Worm (Caenorhabditis elegans) whole organism, L1 larva: ENCODE results near the gene F45E1.1.

Experiments
- C16A3.4 ChIP-seq: fragments of 150-350 bp; optimal IDR thresholded peaks from 2 replicates; lab custom pipeline; 2014; ENCODE audit warnings: missing biosample characterization, missing genetic modification characterization
- F16B12.6 ChIP-seq: fragments of 150-350 bp; optimal IDR thresholded peaks from 2 replicates; lab custom pipeline; 2014; ENCODE audit warnings: missing biosample characterization, missing genetic modification characterization
- Y116A8C.19 ChIP-seq: sonication (generic microtip); optimal IDR thresholded peaks from 2 replicates; lab custom pipeline; 2016; ENCODE audit warnings: missing compliant biosample characterization, missing genetic modification characterization, borderline replicate concordance
- blmp-1 ChIP-seq: fragments of 150-350 bp; optimal IDR thresholded peaks from 2 replicates; lab custom pipeline; 2014; ENCODE audit warnings: missing biosample characterization, missing genetic modification characterization
- ceh-88 ChIP-seq: fragments of 200-800 bp; sonication (Bioruptor generic); IDR thresholded peaks from 2 replicates; pipeline ENCODE4 v1.3.6; 2022; ENCODE audit warnings: missing genetic modification characterization, missing compliant biosample characterization
- ces-1 ChIP-seq: fragments of 150-350 bp; optimal IDR thresholded peaks from 2 replicates; lab custom pipeline; 2014; ENCODE audit warnings: missing biosample characterization, missing genetic modification reagents, missing genetic modification characterization
- dpl-1 ChIP-seq, 3 experiments: fragments of 150-350 bp in 2 of 3; sonication (generic microtip) in 1 of 3; optimal IDR thresholded peaks; 2 replicates each; lab custom pipeline; 2014 to 2017; ENCODE audit warnings: missing biosample characterization in 3 of 3, missing genetic modification characterization in 3 of 3, missing genetic modification reagents in 3 of 3
- efl-1 ChIP-seq, 4 experiments: fragments of 150-350 bp; optimal IDR thresholded peaks in 3 of 4; peaks in 1 of 4; 1 replicate in 1 of 4; 2 replicates in 3 of 4; lab custom pipeline; 2014; ENCODE audit warnings: missing biosample characterization in 2 of 4, missing genetic modification characterization in 2 of 4, missing genetic modification reagents in 2 of 4
- efl-3 ChIP-seq: fragments of 200-800 bp; sonication (Bioruptor generic); optimal IDR thresholded peaks from 2 replicates; lab custom pipeline; 2018; ENCODE audit warnings: mild to moderate bottlenecking, missing genetic modification characterization, missing compliant biosample characterization
- egl-27 ChIP-seq, 2 experiments: fragments of 150-350 bp in 1 of 2; sonication (generic microtip); optimal IDR thresholded peaks; 3 replicates each; lab custom pipeline; 2017 to 2018; ENCODE audit warnings: missing biosample characterization in 2 of 2, missing genetic modification characterization in 2 of 2, missing genetic modification reagents in 2 of 2
- elt-2 ChIP-seq: sonication (generic microtip); optimal IDR thresholded peaks from 2 replicates; lab custom pipeline; 2016; ENCODE audit warnings: missing genetic modification characterization, mild to moderate bottlenecking, inconsistent platforms, missing compliant biosample characterization, missing genetic modification reagents
- elt-3 ChIP-seq, 6 experiments: fragments of 150-350 bp in 1 of 6; sonication (generic microtip); optimal IDR thresholded peaks; 2 replicates each; lab custom pipeline; 2017 to 2018; ENCODE audit warnings: missing biosample characterization in 6 of 6, missing genetic modification characterization in 6 of 6, inconsistent platforms in 1 of 6
- ets-5 ChIP-seq: fragments of 200-800 bp; sonication (Bioruptor generic); IDR thresholded peaks from 2 replicates; pipeline ENCODE4 v1.3.6; 2022; ENCODE audit warnings: missing genetic modification characterization, missing compliant biosample characterization
- fkh-10 ChIP-seq: sonication (generic microtip); optimal IDR thresholded peaks from 2 replicates; lab custom pipeline; 2017; ENCODE audit warnings: missing biosample characterization, missing genetic modification reagents, missing genetic modification characterization
- fos-1 ChIP-seq: fragments of 150-350 bp; optimal IDR thresholded peaks from 2 replicates; lab custom pipeline; 2014; ENCODE audit warnings: missing biosample characterization, missing genetic modification characterization
- grh-1 ChIP-seq: fragments of 200-800 bp; sonication (Bioruptor generic); IDR thresholded peaks from 2 replicates; pipeline ENCODE4 v1.3.6; 2022; ENCODE audit warnings: missing genetic modification reagents, missing genetic modification characterization, missing compliant biosample characterization
- hlh-17 ChIP-seq: fragments of 200-800 bp; sonication (Bioruptor generic); optimal IDR thresholded peaks from 2 replicates; lab custom pipeline; 2018; ENCODE audit warnings: missing genetic modification characterization, mild to moderate bottlenecking, missing compliant biosample characterization, moderate library complexity, borderline replicate concordance
- hlh-4 ChIP-seq: sonication (generic microtip); optimal IDR thresholded peaks from 2 replicates; lab custom pipeline; 2016; ENCODE audit warnings: mild to moderate bottlenecking, missing genetic modification characterization, missing compliant biosample characterization
- hpl-2 ChIP-seq: fragments of 150-350 bp; optimal IDR thresholded peaks from 2 replicates; lab custom pipeline; 2014; ENCODE audit warnings: missing biosample characterization, missing genetic modification reagents, missing genetic modification characterization
- irx-1 ChIP-seq: sonication (generic microtip); optimal IDR thresholded peaks from 2 replicates; lab custom pipeline; 2016; ENCODE audit warnings: missing genetic modification characterization, missing compliant biosample characterization
- lin-13 ChIP-seq: fragments of 150-350 bp; optimal IDR thresholded peaks from 2 replicates; lab custom pipeline; 2014; ENCODE audit warnings: missing biosample characterization, missing genetic modification reagents, missing genetic modification characterization
- lin-14 ChIP-seq: fragments of 200-800 bp; sonication (Bioruptor generic); optimal IDR thresholded peaks from 2 replicates; lab custom pipeline; 2018; ENCODE audit warnings: mild to moderate bottlenecking, missing genetic modification characterization, moderate library complexity, missing compliant biosample characterization
- lin-35 ChIP-seq, 2 experiments: fragments of 150-350 bp; optimal IDR thresholded peaks; 2 replicates each; lab custom pipeline; 2014; ENCODE audit warnings: missing biosample characterization in 2 of 2, missing genetic modification characterization in 2 of 2, missing genetic modification reagents in 2 of 2
- lin-39 ChIP-seq: fragments of 150-350 bp; optimal IDR thresholded peaks from 2 replicates; lab custom pipeline; 2014; ENCODE audit warnings: missing biosample characterization, missing genetic modification reagents, missing genetic modification characterization
- lsy-2 ChIP-seq, 2 experiments: fragments of 150-350 bp; optimal IDR thresholded peaks; 2 replicates each; lab custom pipeline; 2014; ENCODE audit warnings: missing biosample characterization in 2 of 2, missing genetic modification characterization in 2 of 2
- mab-9 ChIP-seq: fragments of 200-800 bp; sonication (Bioruptor generic); IDR thresholded peaks from 2 replicates; pipeline ENCODE4 v1.3.6; 2022; ENCODE audit warnings: missing genetic modification reagents, missing genetic modification characterization, missing compliant biosample characterization
- mdl-1 ChIP-seq, 2 experiments: fragments of 150-350 bp; optimal IDR thresholded peaks; 2 replicates each; lab custom pipeline; 2014 to 2017; ENCODE audit warnings: missing biosample characterization in 2 of 2, missing genetic modification characterization in 2 of 2, inconsistent platforms in 1 of 2
- mep-1 ChIP-seq: fragments of 150-350 bp; optimal IDR thresholded peaks from 2 replicates; lab custom pipeline; 2014; ENCODE audit warnings: missing biosample characterization, missing genetic modification characterization
- nhr-11 ChIP-seq: fragments of 150-350 bp; optimal IDR thresholded peaks from 2 replicates; lab custom pipeline; 2014; ENCODE audit warnings: missing biosample characterization, missing genetic modification characterization
- nhr-12 ChIP-seq: sonication (generic microtip); optimal IDR thresholded peaks from 2 replicates; lab custom pipeline; 2017; ENCODE audit warnings: missing biosample characterization, missing genetic modification characterization
- nhr-19 ChIP-seq: fragments of 200-800 bp; sonication (Bioruptor generic); conservative IDR thresholded peaks from 2 replicates; pipeline ENCODE4 v1.3.6; 2022; ENCODE audit warnings: missing genetic modification characterization, missing compliant biosample characterization
- nhr-20 ChIP-seq: sonication (generic microtip); optimal IDR thresholded peaks from 2 replicates; lab custom pipeline; 2016; ENCODE audit warnings: mild to moderate bottlenecking, missing genetic modification characterization, missing compliant biosample characterization
- nhr-28 ChIP-seq: fragments of 150-350 bp; optimal IDR thresholded peaks from 2 replicates; lab custom pipeline; 2014; ENCODE audit warnings: missing biosample characterization, missing genetic modification characterization
- nhr-47 ChIP-seq: sonication (generic microtip); optimal IDR thresholded peaks from 2 replicates; lab custom pipeline; 2016; ENCODE audit warnings: mild to moderate bottlenecking, missing genetic modification characterization, moderate library complexity, missing compliant biosample characterization
- nhr-71 ChIP-seq: sonication (generic microtip); optimal IDR thresholded peaks from 2 replicates; lab custom pipeline; 2016; ENCODE audit warnings: mild to moderate bottlenecking, missing genetic modification characterization, moderate library complexity, missing compliant biosample characterization
- nhr-76 ChIP-seq: sonication (generic microtip); optimal IDR thresholded peaks from 2 replicates; lab custom pipeline; 2017; ENCODE audit warnings: missing biosample characterization, missing genetic modification characterization
- nhr-77 ChIP-seq: fragments of 150-350 bp; optimal IDR thresholded peaks from 2 replicates; lab custom pipeline; 2014; ENCODE audit warnings: missing biosample characterization, missing genetic modification characterization
- nhr-85 ChIP-seq: sonication (generic microtip); peaks from one replicate; lab custom pipeline; 2016; ENCODE audit warnings: missing genetic modification characterization, inconsistent platforms, missing compliant biosample characterization
- nhr-90 ChIP-seq: sonication (generic microtip); optimal IDR thresholded peaks from 2 replicates; lab custom pipeline; 2016; ENCODE audit warnings: mild to moderate bottlenecking, missing genetic modification characterization, missing compliant biosample characterization; ENCODE audit not compliant: poor library complexity
- pag-3 ChIP-seq: sonication (generic microtip); optimal IDR thresholded peaks from 2 replicates; lab custom pipeline; 2017; ENCODE audit warnings: missing genetic modification characterization, mild to moderate bottlenecking, missing compliant biosample characterization, antibody characterized with exemption, borderline replicate concordance; ENCODE audit not compliant: insufficient read depth
- skn-1 ChIP-seq: fragments of 150-350 bp; optimal IDR thresholded peaks from 2 replicates; lab custom pipeline; 2014; ENCODE audit warnings: missing biosample characterization, missing genetic modification characterization
- snu-23 ChIP-seq: sonication (generic microtip); optimal IDR thresholded peaks from 2 replicates; lab custom pipeline; 2016; ENCODE audit warnings: missing genetic modification characterization, missing compliant biosample characterization
- swsn-7 ChIP-seq: sonication (generic microtip); optimal IDR thresholded peaks from 2 replicates; lab custom pipeline; 2016; ENCODE audit warnings: missing genetic modification characterization, missing compliant biosample characterization
- tbx-2 ChIP-seq: sonication (generic microtip); optimal IDR thresholded peaks from 2 replicates; lab custom pipeline; 2016; ENCODE audit warnings: missing genetic modification characterization, missing compliant biosample characterization
- tlp-1 ChIP-seq: fragments of 150-350 bp; optimal IDR thresholded peaks from 2 replicates; lab custom pipeline; 2014; ENCODE audit warnings: missing biosample characterization, missing genetic modification characterization
- unc-130 ChIP-seq: fragments of 150-350 bp; optimal IDR thresholded peaks from 2 replicates; lab custom pipeline; 2017; ENCODE audit warnings: missing biosample characterization, missing genetic modification characterization, inconsistent platforms
- xbp-1 ChIP-seq: sonication (generic microtip); optimal IDR thresholded peaks from 2 replicates; lab custom pipeline; 2016; ENCODE audit warnings: missing genetic modification characterization, missing compliant biosample characterization
- zag-1 ChIP-seq: fragments of 150-350 bp; optimal IDR thresholded peaks from 2 replicates; lab custom pipeline; 2014; ENCODE audit warnings: missing biosample characterization, missing genetic modification characterization
- ztf-11 ChIP-seq, 2 experiments: sonication (generic microtip); optimal IDR thresholded peaks; 2 replicates each; lab custom pipeline; 2016 to 2017; ENCODE audit warnings: missing genetic modification characterization in 2 of 2, missing biosample characterization in 1 of 2, missing compliant biosample characterization in 1 of 2

F45E1.1 gene

DNA sequence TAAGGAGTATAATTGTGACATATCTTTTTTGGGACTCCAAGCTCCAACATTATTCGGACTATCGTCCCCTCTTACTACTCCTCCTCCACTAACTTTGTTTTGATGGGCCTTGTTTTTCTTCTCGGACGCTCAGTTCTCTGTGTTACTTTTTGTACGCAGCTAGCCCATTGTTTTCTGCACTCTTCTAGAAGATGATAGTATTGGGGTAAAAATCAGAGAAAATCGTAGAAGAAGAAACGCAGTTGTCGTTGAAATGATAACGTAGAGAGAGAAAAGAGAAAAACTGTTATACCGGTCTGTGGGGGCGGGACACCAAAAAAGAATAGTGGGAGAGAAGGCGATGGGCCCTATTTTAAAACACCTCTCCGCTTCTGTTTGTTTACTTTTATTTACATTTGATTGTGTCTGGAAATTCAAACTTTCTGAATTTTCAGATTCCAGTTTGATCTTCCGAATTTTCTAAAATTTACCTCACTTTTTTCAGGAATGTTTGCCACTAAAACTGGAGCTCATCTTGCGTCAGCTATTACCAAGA is 17.9 kb upstream of the F45E1.1 start, which contains the start of gene F45E1.4 (continued):
- TF ChIP-seq nhr-90 (tag; lab: Kevin White, UChicago) (no peak), ets-5 (GFP tag; lab: Robert Waterston, UW) (no peak), nhr-19 (GFP tag; lab: Robert Waterston, UW) (no peak)

- TF ChIP-seq nhr-28 (no peak), lin-13 (GFP tag; lab: Kevin White, UChicago) (peak; percentile 18), elt-3 (tag; optimal IDR thresholded peaks at IDR 0.05; lab: Kevin White, UChicago) (peak in 5 of 6 experiments; percentile 72 to 97 (median 92)), nhr-12 (tag; lab: Kevin White, UChicago) (no peak), pag-3 (tag; lab: Kevin White, UChicago) (no peak), zag-1 (tag; lab: Kevin White, UChicago) (no peak), irx-1 (tag; lab: Kevin White, UChicago) (peak; percentile 50), nhr-11 (tag; lab: Kevin White, UChicago) (no peak), elt-2 (tag; lab: Kevin White, UChicago) (peak; percentile 85), mdl-1 (tag; optimal IDR thresholded peaks at IDR 0.05; lab: Kevin White, UChicago) (peak in 1 of 2 experiments; percentile 76), tlp-1 (no peak), efl-1 (optimal IDR thresholded peaks at IDR 0.05; lab: Kevin White, UChicago) (peak in 1 of 2 experiments; percentile 19), efl-1 (GFP tag; optimal IDR thresholded peaks at IDR 0.05 in 1 of 2; lab: Kevin White, UChicago) (no peak), blmp-1 (tag; lab: Kevin White, UChicago) (peak; percentile 72), ztf-11 (tag; optimal IDR thresholded peaks at IDR 0.05; lab: Kevin White, UChicago) (no peak), ces-1 (GFP tag; lab: Kevin White, UChicago) (no peak), skn-1 (tag; lab: Kevin White, UChicago) (no peak), egl-27 (tag; optimal IDR thresholded peaks at IDR 0.05; lab: Kevin White, UChicago) (no peak), hpl-2 (no peak), ceh-88 (GFP tag; lab: Robert Waterston, UW) (0 out of 2 replicates have a peak, but pooled peaks have one; percentile 33), hlh-17 (no peak), fos-1 (tag; lab: Kevin White, UChicago) (no peak), nhr-47 (tag; lab: Kevin White, UChicago) (peak; percentile 74), F16B12.6 (no peak), grh-1 (GFP tag; lab: Robert Waterston, UW) (peak; percentile 42), nhr-90 (tag; lab: Kevin White, UChicago) (peak; percentile 87), nhr-85 (tag; lab: Kevin White, UChicago) (peak; percentile 99), mab-9 (GFP tag; lab: Robert Waterston, UW) (no peak), Y116A8C.19 (tag; lab: Kevin White, UChicago) (no peak), nhr-71 (peak; percentile 95), unc-130 (peak; percentile 62), lsy-2 (tag; optimal IDR thresholded peaks at IDR 0.05; lab: Kevin White, UChicago) (peak; percentile 25 to 61), lin-39 (tag; lab: Kevin White, UChicago) (no peak), swsn-7 (tag; lab: Kevin White, UChicago) (peak; percentile 21), efl-3 (GFP tag; lab: Kevin White, UChicago) (no peak), C16A3.4 (tag; lab: Kevin White, UChicago) (peak; percentile 48), snu-23 (GFP tag; lab: Kevin White, UChicago) (peak; percentile 80), nhr-20 (tag; lab: Kevin White, UChicago) (peak; percentile 94), fkh-10 (GFP tag; lab: Kevin White, UChicago) (no peak), lin-14 (peak; percentile 89), xbp-1 (tag; lab: Kevin White, UChicago) (peak; percentile 52), tbx-2 (tag; lab: Kevin White, UChicago) (peak; percentile 71), mep-1 (peak; percentile 63), nhr-19 (GFP tag; lab: Robert Waterston, UW) (peak; percentile 80), nhr-77 (tag; lab: Kevin White, UChicago) (no peak), nhr-76 (tag; lab: Kevin White, UChicago) (no peak), hlh-4 (no peak), lin-35 (GFP tag; optimal IDR thresholded peaks at IDR 0.05; lab: Kevin White, UChicago) (peak in 1 of 2 experiments; percentile 76), dpl-1 (GFP tag; optimal IDR thresholded peaks at IDR 0.05; lab: Kevin White, UChicago) (peak in 2 of 3 experiments; percentile 12 to 17)
Observed at ce11 chrX:7986892-7987291, 16.6 kb upstream of the F45E1.1 start.
